Worm (Caenorhabditis elegans): Measurements from ENCODE around the gene mrpl-30.
"Not testable (repeated sequence)": the region's sequence is repeated elsewhere in the genome, so short reads cannot be mapped to it uniquely, and the experiment has no call there.

The mrpl-30 gene

DNA sequence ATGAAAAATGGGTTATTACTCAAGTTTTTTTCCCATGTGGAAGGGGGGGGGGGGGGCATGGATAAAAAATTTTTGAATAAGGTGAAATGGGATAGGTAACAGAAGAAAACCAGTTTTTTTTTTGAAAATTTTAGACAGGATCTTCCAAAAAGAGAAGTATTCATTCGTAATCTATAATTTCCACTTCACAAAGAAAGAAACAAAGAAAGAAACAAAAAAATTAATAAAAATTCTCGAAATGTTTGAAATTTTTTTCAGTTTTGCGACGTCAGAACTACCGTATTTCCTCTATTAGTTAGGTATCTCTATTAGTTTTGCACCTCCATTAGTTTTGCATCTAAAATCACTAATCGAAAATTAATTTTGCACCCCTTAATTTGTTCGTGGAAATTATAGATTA, 24.6 kb upstream of the mrpl-30 start, which contains the start of gene W04B5.6:
Gene W04B5.6 (minus strand): TSS at position 101 of the 400 bp plus-strand sequence.
- not testable (repeated sequence) for TF ChIP-seq ceh-13 (GFP tag; optimal IDR thresholded peaks at IDR 0.05); F13C5.2 (tag; optimal IDR thresholded peaks at IDR 0.05); hmbx-1 (tag; optimal IDR thresholded peaks at IDR 0.05)

DNA sequence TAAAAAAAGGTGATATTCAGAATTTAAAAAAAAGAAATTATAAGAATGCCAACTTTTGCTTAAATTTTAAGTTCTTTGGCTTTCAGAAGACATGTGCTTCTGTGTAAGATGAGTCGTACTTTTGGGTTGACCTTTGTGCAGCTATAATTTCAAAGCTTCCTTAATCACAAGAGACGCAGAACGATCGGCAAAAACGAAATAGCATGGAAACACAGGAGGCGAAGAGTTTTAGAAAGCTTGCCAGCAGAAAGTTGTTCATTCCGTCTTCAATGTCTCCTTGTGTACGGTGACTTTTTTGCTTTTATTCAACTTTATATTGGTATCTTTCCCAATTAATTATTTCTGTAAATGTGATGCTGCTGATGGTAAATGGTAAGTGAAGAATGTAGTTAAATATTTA, 22.1 kb upstream of the mrpl-30 start:
- TF ChIP-seq tra-4 (tag; optimal IDR thresholded peaks at IDR 0.05) (no peak), hnd-1 (tag; optimal IDR thresholded peaks at IDR 0.05) (no peak), ceh-36 (tag; optimal IDR thresholded peaks at IDR 0.05) (no peak), ama-1 (optimal IDR thresholded peaks at IDR 0.05) (no peak), tbx-11 (GFP tag; IDR thresholded peaks at IDR 0.05) (no peak), scrt-1 (GFP tag; IDR thresholded peaks at IDR 0.05) (no peak), hmg-4 (GFP tag; optimal IDR thresholded peaks at IDR 0.05) (no peak), tbx-37 (GFP tag; conservative IDR thresholded peaks at IDR 0.05) (no peak), B0310.2 (tag; optimal IDR thresholded peaks at IDR 0.05) (no peak)

DNA sequence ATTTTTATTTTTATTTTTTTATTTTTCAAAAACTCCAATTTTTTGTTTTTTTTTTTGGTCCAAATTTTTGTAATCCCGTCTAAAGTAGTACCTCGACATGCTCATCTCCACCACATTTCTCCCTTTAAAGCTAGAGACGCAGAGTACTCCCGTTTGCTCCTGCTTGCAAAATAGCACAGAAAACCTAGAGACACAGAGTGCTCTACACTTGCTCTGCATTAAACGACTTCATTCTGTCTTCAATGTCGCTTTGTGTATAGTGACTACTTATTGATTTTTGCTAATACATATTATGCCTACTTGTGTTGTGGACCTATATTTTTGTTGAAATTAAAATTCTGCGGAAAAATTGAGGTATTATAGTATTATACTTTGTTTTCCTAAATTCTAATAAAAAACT, 15.3 kb upstream of the mrpl-30 start, which contains the start of gene W04B5.8:
Gene W04B5.8 (plus strand): TSS at position 195 of the 400 bp plus-strand sequence.
- TF ChIP-seq hnd-1 (tag; optimal IDR thresholded peaks at IDR 0.05) (no peak), sea-1 (GFP tag; conservative IDR thresholded peaks at IDR 0.05) (no peak), F13C5.2 (tag; optimal IDR thresholded peaks at IDR 0.05) (no peak), scrt-1 (GFP tag; IDR thresholded peaks at IDR 0.05) (no peak), aly-1 (tag; optimal IDR thresholded peaks at IDR 0.05) (no peak), hmbx-1 (tag; optimal IDR thresholded peaks at IDR 0.05) (no peak), tbx-11 (GFP tag; IDR thresholded peaks at IDR 0.05) (no peak), flt-1 (GFP tag; IDR thresholded peaks at IDR 0.05) (no peak)

DNA sequence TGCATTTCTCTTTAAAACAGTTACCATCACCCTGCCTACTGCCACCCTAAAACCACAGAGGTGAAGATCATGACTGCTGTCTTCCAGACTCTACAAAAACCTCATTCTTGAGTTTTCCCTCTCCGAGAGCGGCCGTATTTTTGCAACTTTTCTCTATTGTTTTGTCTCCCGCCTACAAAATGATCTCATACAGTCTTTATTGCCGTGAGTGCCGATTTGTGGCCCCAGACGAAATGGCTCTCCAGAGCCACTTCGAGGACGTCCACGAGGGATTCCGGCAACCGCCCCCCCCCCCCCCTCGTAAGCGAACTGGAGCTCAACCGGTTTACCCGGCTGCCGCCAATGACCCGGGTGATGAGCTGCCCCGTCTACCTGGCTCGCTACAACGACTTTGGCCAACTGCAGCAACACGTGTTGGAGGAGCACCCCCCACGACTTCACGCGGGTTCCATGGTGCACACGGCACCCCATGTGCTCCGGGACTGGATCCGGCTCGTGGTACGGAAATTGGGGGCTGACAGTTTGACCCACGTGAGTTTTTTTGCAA, 14.1 kb upstream of the mrpl-30 start:
- TF ChIP-seq tra-4 (tag; optimal IDR thresholded peaks at IDR 0.05) (no peak), F13C5.2 (tag; optimal IDR thresholded peaks at IDR 0.05) (no peak), ceh-13 (GFP tag; optimal IDR thresholded peaks at IDR 0.05) (no peak), ets-7 (tag; optimal IDR thresholded peaks at IDR 0.05) (no peak), hmbx-1 (tag; optimal IDR thresholded peaks at IDR 0.05) (no peak), tbx-11 (GFP tag; IDR thresholded peaks at IDR 0.05) (no peak), hnd-1 (tag; optimal IDR thresholded peaks at IDR 0.05) (no peak), hmg-4 (GFP tag; optimal IDR thresholded peaks at IDR 0.05) (peak; percentile 27)

DNA sequence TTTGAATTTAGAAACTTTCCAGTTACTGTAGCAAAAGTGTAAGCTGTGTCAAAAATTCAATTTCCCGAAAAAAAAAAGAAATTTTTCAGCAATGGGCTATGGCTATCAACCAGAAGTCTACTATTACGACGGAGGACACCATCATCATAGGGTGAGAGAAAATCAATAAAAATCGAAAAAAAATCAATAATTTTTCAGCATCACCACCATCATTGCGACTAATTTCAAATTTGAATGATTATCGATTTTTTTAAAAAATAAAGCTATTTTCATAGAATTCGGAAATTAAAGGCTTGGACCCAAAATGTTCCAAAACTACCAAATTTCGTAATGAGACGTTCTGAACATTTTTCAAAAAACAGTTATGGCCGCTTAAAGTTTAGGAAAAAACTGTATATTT, 12.9 kb upstream of the mrpl-30 start:
- TF ChIP-seq F13C5.2 (tag; optimal IDR thresholded peaks at IDR 0.05) (no peak), hmg-4 (GFP tag; optimal IDR thresholded peaks at IDR 0.05) (no peak), scrt-1 (GFP tag; IDR thresholded peaks at IDR 0.05) (no peak), hnd-1 (tag; optimal IDR thresholded peaks at IDR 0.05) (no peak), flt-1 (GFP tag; IDR thresholded peaks at IDR 0.05) (no peak), ama-1 (optimal IDR thresholded peaks at IDR 0.05) (no peak), ets-7 (tag; optimal IDR thresholded peaks at IDR 0.05) (no peak)

DNA sequence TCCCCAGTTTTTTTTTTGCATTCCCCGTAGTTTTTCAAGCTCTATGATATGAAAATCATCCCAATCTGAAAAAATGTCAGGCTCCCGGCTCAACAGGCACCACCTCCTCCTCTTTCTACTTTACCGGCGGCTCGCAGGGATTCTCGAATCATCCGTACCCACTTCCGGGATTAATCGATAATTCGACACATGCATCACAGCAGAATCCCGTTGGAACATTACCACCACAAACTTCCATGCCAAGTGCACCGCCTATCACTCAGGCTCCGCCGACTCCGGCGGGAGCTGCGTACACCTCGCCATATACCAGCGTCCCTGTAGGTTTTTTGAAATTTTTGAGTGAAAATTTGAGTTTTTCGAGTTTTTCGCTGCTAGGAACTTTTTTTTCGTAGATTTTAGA, 10.5 kb upstream of the mrpl-30 start:
- no peak for TF ChIP-seq tra-4 (tag; optimal IDR thresholded peaks at IDR 0.05)
- no peak for TF ChIP-seq tbx-37 (GFP tag; conservative IDR thresholded peaks at IDR 0.05)
- TF ChIP-seq ets-7 (tag; optimal IDR thresholded peaks at IDR 0.05): no peak
- TF ChIP-seq aly-1 (tag; optimal IDR thresholded peaks at IDR 0.05): no peak
- no peak for TF ChIP-seq hnd-1 (tag; optimal IDR thresholded peaks at IDR 0.05)
- TF ChIP-seq hmbx-1 (tag; optimal IDR thresholded peaks at IDR 0.05): no peak
- TF ChIP-seq F13C5.2 (tag; optimal IDR thresholded peaks at IDR 0.05): no peak
- no peak for TF ChIP-seq flt-1 (GFP tag; IDR thresholded peaks at IDR 0.05)
- TF ChIP-seq sea-1 (GFP tag; conservative IDR thresholded peaks at IDR 0.05): no peak
- TF ChIP-seq pes-1 (GFP tag; IDR thresholded peaks at IDR 0.05): no peak
- TF ChIP-seq tbx-11 (GFP tag; IDR thresholded peaks at IDR 0.05): no peak
- no peak for TF ChIP-seq scrt-1 (GFP tag; IDR thresholded peaks at IDR 0.05)
- no peak for TF ChIP-seq hmg-4 (GFP tag; optimal IDR thresholded peaks at IDR 0.05)
- no peak for TF ChIP-seq ama-1 (optimal IDR thresholded peaks at IDR 0.05)

DNA sequence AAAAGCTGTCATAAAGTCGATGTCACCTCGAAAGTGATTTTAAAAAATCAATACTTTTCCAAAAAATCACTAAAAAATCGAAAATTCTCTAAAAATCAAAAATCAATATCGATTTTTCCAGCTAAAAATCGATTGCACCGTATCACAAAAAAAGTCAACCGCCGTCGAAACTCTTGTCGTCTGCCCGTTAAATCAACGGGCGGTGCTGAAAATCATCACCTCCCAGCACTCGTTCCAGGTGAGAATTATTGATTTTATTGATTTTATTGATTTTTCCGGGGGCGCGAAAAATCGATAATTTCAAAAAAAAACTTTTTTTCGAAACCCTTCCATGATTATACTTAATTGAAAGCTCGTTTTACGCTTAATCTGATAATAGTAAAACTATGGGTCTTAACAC, 8.7 kb upstream of the mrpl-30 start:
- no peak for TF ChIP-seq sea-1 (GFP tag; conservative IDR thresholded peaks at IDR 0.05)
- no peak for TF ChIP-seq ets-7 (tag; optimal IDR thresholded peaks at IDR 0.05)
- no peak for TF ChIP-seq hmbx-1 (tag; optimal IDR thresholded peaks at IDR 0.05)
- no peak for TF ChIP-seq ceh-13 (GFP tag; optimal IDR thresholded peaks at IDR 0.05)
- TF ChIP-seq hmg-4 (GFP tag; optimal IDR thresholded peaks at IDR 0.05): no peak
- no peak for TF ChIP-seq hnd-1 (tag; optimal IDR thresholded peaks at IDR 0.05)
- TF ChIP-seq F13C5.2 (tag; optimal IDR thresholded peaks at IDR 0.05): no peak

DNA sequence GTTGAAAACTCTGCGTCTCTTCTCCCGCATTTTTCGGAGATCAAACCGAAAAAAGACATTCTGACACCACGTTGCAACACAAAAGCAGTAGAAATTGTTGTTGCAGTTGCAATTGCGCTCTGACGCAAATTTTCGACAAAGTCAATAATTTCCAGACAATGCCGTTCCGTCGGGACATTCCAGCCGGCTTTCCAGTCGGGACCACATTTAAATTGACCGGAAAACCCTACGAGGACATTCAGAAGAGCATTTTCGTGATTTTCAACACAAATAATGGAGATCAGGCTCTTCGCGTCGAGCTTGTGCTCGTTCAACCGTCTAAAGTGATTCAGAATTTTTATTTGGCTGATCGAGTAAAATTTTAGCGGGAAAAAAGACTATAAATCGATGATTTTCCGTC, 8.2 kb upstream of the mrpl-30 start:
- TF ChIP-seq sea-1 (GFP tag; conservative IDR thresholded peaks at IDR 0.05) (no peak), ceh-36 (tag; optimal IDR thresholded peaks at IDR 0.05) (no peak), F13C5.2 (tag; optimal IDR thresholded peaks at IDR 0.05) (no peak), ceh-13 (GFP tag; optimal IDR thresholded peaks at IDR 0.05) (no peak), hmbx-1 (tag; optimal IDR thresholded peaks at IDR 0.05) (no peak), ets-7 (tag; optimal IDR thresholded peaks at IDR 0.05) (no peak), tra-4 (tag; optimal IDR thresholded peaks at IDR 0.05) (no peak)

DNA sequence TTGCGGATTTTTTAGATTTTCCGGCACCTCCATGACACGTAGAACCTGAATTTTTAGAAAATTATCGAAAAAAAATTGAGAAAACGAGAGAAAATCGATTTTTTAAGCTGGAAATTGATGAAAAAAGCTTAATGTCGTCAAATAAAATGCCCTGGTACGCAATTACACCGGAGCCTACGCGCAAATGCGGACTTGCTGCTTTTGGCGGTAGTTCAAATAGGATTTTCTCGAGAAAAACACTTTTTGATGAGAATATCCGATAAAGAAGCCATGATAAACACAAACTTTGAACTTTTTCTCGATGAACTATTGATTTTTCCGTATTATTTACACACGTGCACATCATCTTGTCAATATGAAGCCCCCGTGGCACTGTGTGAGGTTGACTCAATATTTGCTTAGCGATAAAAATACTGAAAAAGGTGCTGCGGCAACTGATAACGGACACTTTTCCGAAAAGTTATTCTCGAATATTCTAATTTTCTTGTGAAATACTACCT, 7.4 kb upstream of the mrpl-30 start, which contains the start of the genes W04B5.5 and W04B5.3:
Gene W04B5.5 (minus strand): TSS at position 51 of the 500 bp plus-strand sequence.
Gene W04B5.3 (plus strand): TSS at position 356 of the 500 bp plus-strand sequence.
- TF ChIP-seq scrt-1 (GFP tag; IDR thresholded peaks at IDR 0.05) (no peak), F13C5.2 (tag; optimal IDR thresholded peaks at IDR 0.05) (peak; percentile 45), aly-1 (tag; optimal IDR thresholded peaks at IDR 0.05) (no peak), ama-1 (optimal IDR thresholded peaks at IDR 0.05) (no peak), hmbx-1 (tag; optimal IDR thresholded peaks at IDR 0.05) (no peak), flt-1 (GFP tag; IDR thresholded peaks at IDR 0.05) (0 out of 2 replicates have a peak, but pooled peaks have one; percentile 19)
